Fruit fly (Drosophila melanogaster): ENCODE measurements around the gene CG9701.

CG9701 gene

dm6 chr3L:16746586-16747383 is 13.4 kb downstream of the CG9701 start (continued):
- TF ChIP-seq CG31441 (GFP tag; IDR thresholded peaks at IDR 0.05) (0 out of 2 replicates have a peak, but pooled peaks have one; percentile 17), CG12391 (tag; optimal IDR thresholded peaks at IDR 0.05) (peak; percentile 7), NK7.1 (GFP tag; optimal IDR thresholded peaks at IDR 0.05) (no peak), ATbp (GFP tag; optimal IDR thresholded peaks at IDR 0.05) (peak; percentile 17), CG14710 (tag; optimal IDR thresholded peaks at IDR 0.05) (peak; percentile 9), dmrt99B (tag; optimal IDR thresholded peaks at IDR 0.05) (peak; percentile 49), pan (optimal IDR thresholded peaks at IDR 0.05) (no peak), pan (GFP tag; optimal IDR thresholded peaks at IDR 0.05 in 1 of 2, IDR thresholded peaks at IDR 0.05 in 1 of 2) (no peak), luna (GFP tag; optimal IDR thresholded peaks at IDR 0.05) (no peak), CkIIα-i1 (GFP tag; IDR thresholded peaks at IDR 0.05) (no peak), CG6272 (GFP tag; IDR thresholded peaks at IDR 0.05) (no peak), CG4820 (GFP tag; optimal IDR thresholded peaks at IDR 0.05) (no peak), Sox100B (GFP tag; optimal IDR thresholded peaks at IDR 0.05) (peak; percentile 30), CG10274 (GFP tag; optimal IDR thresholded peaks at IDR 0.05) (no peak), bsh (GFP tag; optimal IDR thresholded peaks at IDR 0.05) (peak in 1 of 2 experiments; percentile 10), lola (GFP tag; optimal IDR thresholded peaks at IDR 0.05) (peak in 1 of 3 experiments; percentile 9), CG17829 (tag; optimal IDR thresholded peaks at IDR 0.05) (peak; percentile 13), gem (tag; optimal IDR thresholded peaks at IDR 0.05) (peak; percentile 29), D19A (tag; optimal IDR thresholded peaks at IDR 0.05) (peak; percentile 6), CG2678 (tag; optimal IDR thresholded peaks at IDR 0.05) (peak; percentile 54), CG11398 (GFP tag; optimal IDR thresholded peaks at IDR 0.05) (no peak), dan (GFP tag; IDR thresholded peaks at IDR 0.05) (no peak), ftz-f1 (GFP tag; optimal IDR thresholded peaks at IDR 0.05) (no peak), al (GFP tag; IDR thresholded peaks at IDR 0.05) (no peak), trem (tag; optimal IDR thresholded peaks at IDR 0.05) (peak; percentile 47), mirr (GFP tag; optimal IDR thresholded peaks at IDR 0.05) (no peak), CG15601 (tag; optimal IDR thresholded peaks at IDR 0.05) (peak; percentile 2), dmrt11E (tag; optimal IDR thresholded peaks at IDR 0.05) (peak; percentile 24), CG15269 (tag; optimal IDR thresholded peaks at IDR 0.05) (no peak), CG10979 (tag; optimal IDR thresholded peaks at IDR 0.05) (peak; percentile 60), fd102C (GFP tag; optimal IDR thresholded peaks at IDR 0.05) (no peak), phol (tag; optimal IDR thresholded peaks at IDR 0.05) (peak; percentile 68), CG3281 (GFP tag; optimal IDR thresholded peaks at IDR 0.05) (no peak), CG4404 (GFP tag; IDR thresholded peaks at IDR 0.05) (no peak), Blimp-1 (GFP tag; optimal IDR thresholded peaks at IDR 0.05) (peak; percentile 64), fd96Cb (tag; optimal IDR thresholded peaks at IDR 0.05) (peak; percentile 33), CG8924 (tag; optimal IDR thresholded peaks at IDR 0.05) (peak; percentile 37), maf-S (GFP tag; optimal IDR thresholded peaks at IDR 0.05) (no peak), bab2 (GFP tag; optimal IDR thresholded peaks at IDR 0.05) (no peak), CG18262 (tag; optimal IDR thresholded peaks at IDR 0.05) (peak; percentile 49), CG1602 (GFP tag; optimal IDR thresholded peaks at IDR 0.05) (no peak), Ets65A (GFP tag) (no peak), CG7372 (GFP tag; IDR thresholded peaks at IDR 0.05) (no peak), H15 (GFP tag; IDR thresholded peaks at IDR 0.05) (no peak), CG7556 (GFP tag; optimal IDR thresholded peaks at IDR 0.05) (peak; percentile 2), CG17359 (tag; optimal IDR thresholded peaks at IDR 0.05) (peak; percentile 38)
